Fruit fly (Drosophila melanogaster) whole organism, embryonic: ENCODE results near the gene CG34300.

Experiments used
- Asciz ChIP-seq: fragments of 200-800 bp; sonication (Bioruptor generic); optimal IDR thresholded peaks from 2 replicates; lab custom pipeline; 2017; ENCODE audit warnings: missing biosample characterization, mild to moderate bottlenecking, missing genetic modification characterization, missing genetic modification reagents
- Blimp-1 ChIP-seq: fragments of 200-800 bp; sonication (Bioruptor generic); optimal IDR thresholded peaks from 3 replicates; lab custom pipeline; 2018; ENCODE audit warnings: missing biosample characterization, missing genetic modification characterization, mild to moderate bottlenecking, moderate library complexity, missing genetic modification reagents
- CG10147 ChIP-seq: fragments of 200-800 bp; sonication (Bioruptor generic); optimal IDR thresholded peaks from 2 replicates; lab custom pipeline; 2019; ENCODE audit warnings: missing biosample characterization, mild to moderate bottlenecking, missing genetic modification characterization, moderate library complexity
- CG10543 ChIP-seq: fragments of 200-800 bp; sonication (Bioruptor generic); optimal IDR thresholded peaks from 3 replicates; lab custom pipeline; 2017; ENCODE audit warnings: missing biosample characterization, mild to moderate bottlenecking, missing genetic modification characterization, moderate library complexity
- CG10654 ChIP-seq: fragments of 200-800 bp; sonication (Bioruptor generic); optimal IDR thresholded peaks from 2 replicates; lab custom pipeline; 2016; ENCODE audit warnings: missing biosample characterization, missing genetic modification characterization
- CG11504 ChIP-seq: fragments of 200-800 bp; sonication (Bioruptor generic); optimal IDR thresholded peaks from 3 replicates; lab custom pipeline; 2019; ENCODE audit warnings: missing biosample characterization, mild to moderate bottlenecking, missing genetic modification characterization, moderate library complexity
- CG11695 ChIP-seq: fragments of 200-800 bp; sonication (Bioruptor generic); IDR thresholded peaks from 3 replicates; pipeline ENCODE4 v1.3.6; 2022; ENCODE audit warnings: missing biosample characterization, missing genetic modification characterization
- CG12071 ChIP-seq: fragments of 200-800 bp; sonication (Bioruptor generic); optimal IDR thresholded peaks from 3 replicates; lab custom pipeline; 2018; ENCODE audit warnings: missing biosample characterization, mild to moderate bottlenecking, missing genetic modification characterization
- CG13287 ChIP-seq: fragments of 200-800 bp; sonication (Bioruptor generic); IDR thresholded peaks from 2 replicates; pipeline ENCODE4 v1.3.6; 2022; ENCODE audit warnings: missing biosample characterization, missing genetic modification characterization; ENCODE audit not compliant: partially characterized antibody
- CG14441 ChIP-seq: fragments of 200-800 bp; sonication (Bioruptor generic); IDR thresholded peaks from 2 replicates; pipeline ENCODE4 v1.3.6; 2022; ENCODE audit warnings: missing biosample characterization, missing genetic modification characterization
- CG1529 ChIP-seq: fragments of 200-800 bp; sonication (Bioruptor generic); optimal IDR thresholded peaks from 3 replicates; lab custom pipeline; 2018; ENCODE audit warnings: missing biosample characterization, missing genetic modification characterization
- CG1603 ChIP-seq: fragments of 200-800 bp; sonication (Bioruptor generic); optimal IDR thresholded peaks from 2 replicates; lab custom pipeline; 2019; ENCODE audit warnings: missing biosample characterization, mild to moderate bottlenecking, missing genetic modification characterization, moderate library complexity
- CG16863 ChIP-seq: fragments of 200-800 bp; sonication (Bioruptor generic); optimal IDR thresholded peaks from 3 replicates; lab custom pipeline; 2016; ENCODE audit warnings: missing biosample characterization, missing genetic modification characterization
- CG17328 ChIP-seq: fragments of 200-800 bp; sonication (Bioruptor generic); IDR thresholded peaks from 2 replicates; pipeline ENCODE4 v1.3.6; 2022; ENCODE audit warnings: missing biosample characterization, missing genetic modification characterization
- CG17912 ChIP-seq: fragments of 200-800 bp; sonication (Bioruptor generic); optimal IDR thresholded peaks from 2 replicates; lab custom pipeline; 2018; ENCODE audit warnings: missing biosample characterization, mild to moderate bottlenecking, missing genetic modification characterization
- CG34422 ChIP-seq: fragments of 200-800 bp; sonication (Bioruptor generic); IDR thresholded peaks from 3 replicates; pipeline ENCODE4 v1.3.6; 2022; ENCODE audit warnings: missing biosample characterization, missing genetic modification characterization
- CG43689 ChIP-seq: fragments of 200-800 bp; sonication (Bioruptor generic); IDR thresholded peaks from 2 replicates; pipeline ENCODE4 v1.3.6; 2022; ENCODE audit warnings: missing biosample characterization, missing genetic modification characterization
- CG4730 ChIP-seq: fragments of 200-800 bp; sonication (Bioruptor generic); IDR thresholded peaks from 2 replicates; pipeline ENCODE4 v1.3.6; 2022; ENCODE audit warnings: missing biosample characterization, missing genetic modification characterization
- CG4854 ChIP-seq: fragments of 200-800 bp; sonication (Bioruptor generic); optimal IDR thresholded peaks from 2 replicates; lab custom pipeline; 2016; ENCODE audit warnings: missing biosample characterization, missing genetic modification characterization, inconsistent platforms
- CG6791 ChIP-seq: fragments of 200-800 bp; sonication (Bioruptor generic); IDR thresholded peaks from 3 replicates; pipeline ENCODE4 v1.3.6; 2022; ENCODE audit warnings: missing biosample characterization, missing genetic modification characterization; ENCODE audit not compliant: partially characterized antibody
- CG6813 ChIP-seq: fragments of 200-800 bp; sonication (Bioruptor generic); optimal IDR thresholded peaks from 2 replicates; lab custom pipeline; 2017; ENCODE audit warnings: missing biosample characterization, missing genetic modification characterization, mild to moderate bottlenecking, moderate library complexity, missing genetic modification reagents
- CG7839 ChIP-seq: fragments of 200-800 bp; sonication (Bioruptor generic); optimal IDR thresholded peaks from 3 replicates; lab custom pipeline; 2018; ENCODE audit warnings: missing biosample characterization, mild to moderate bottlenecking, missing genetic modification characterization, moderate library complexity
- CG8281 ChIP-seq: fragments of 200-800 bp; sonication (Bioruptor generic); optimal IDR thresholded peaks from 2 replicates; lab custom pipeline; 2018; ENCODE audit warnings: missing biosample characterization, mild to moderate bottlenecking, missing genetic modification characterization, moderate library complexity
- CG9797 ChIP-seq: fragments of 200-800 bp; sonication (Bioruptor generic); optimal IDR thresholded peaks from 3 replicates; lab custom pipeline; 2018; ENCODE audit warnings: missing biosample characterization, mild to moderate bottlenecking, missing genetic modification characterization
- Dip3 ChIP-seq: fragments of 200-800 bp; sonication (Bioruptor generic); optimal IDR thresholded peaks from 3 replicates; lab custom pipeline; 2016; ENCODE audit warnings: missing biosample characterization, missing genetic modification characterization
- HHEX ChIP-seq: fragments of 200-800 bp; sonication (Bioruptor generic); optimal IDR thresholded peaks from 3 replicates; lab custom pipeline; 2017; ENCODE audit warnings: missing biosample characterization, mild to moderate bottlenecking, missing genetic modification characterization, missing genetic modification reagents
- Myb ChIP-seq: fragments of 200-800 bp; sonication (Bioruptor generic); optimal IDR thresholded peaks from 2 replicates; lab custom pipeline; 2016; ENCODE audit warnings: missing biosample characterization, missing genetic modification characterization
- PHDP ChIP-seq: fragments of 200-800 bp; sonication (Bioruptor generic); optimal IDR thresholded peaks from 3 replicates; lab custom pipeline; 2018; ENCODE audit warnings: missing biosample characterization, mild to moderate bottlenecking, missing genetic modification characterization, moderate library complexity
- Sox100B ChIP-seq: fragments of 200-800 bp; sonication (Bioruptor generic); optimal IDR thresholded peaks from 3 replicates; lab custom pipeline; 2018; ENCODE audit warnings: missing biosample characterization, mild to moderate bottlenecking, missing genetic modification characterization
- Spps ChIP-seq: fragments of 200-800 bp; sonication (Bioruptor generic); optimal IDR thresholded peaks from 2 replicates; lab custom pipeline; 2018; ENCODE audit warnings: missing biosample characterization, mild to moderate bottlenecking, missing genetic modification characterization
- Vsx1 ChIP-seq: fragments of 200-800 bp; sonication (Bioruptor generic); optimal IDR thresholded peaks from 2 replicates; lab custom pipeline; 2017; ENCODE audit warnings: missing biosample characterization, mild to moderate bottlenecking, missing genetic modification characterization, missing genetic modification reagents
- chinmo ChIP-seq: fragments of 200-800 bp; sonication (Bioruptor generic); IDR thresholded peaks from 4 replicates; pipeline ENCODE4 v1.3.6; 2022; ENCODE audit warnings: missing biosample characterization, missing genetic modification characterization; ENCODE audit not compliant: partially characterized antibody
- crc ChIP-seq: fragments of 200-800 bp; sonication (Bioruptor generic); optimal IDR thresholded peaks from 2 replicates; lab custom pipeline; 2016; ENCODE audit warnings: missing biosample characterization, missing genetic modification characterization
- dmrt11E ChIP-seq: fragments of 200-800 bp; sonication (Bioruptor generic); optimal IDR thresholded peaks from 3 replicates; lab custom pipeline; 2018; ENCODE audit warnings: missing biosample characterization, mild to moderate bottlenecking, missing genetic modification characterization, moderate library complexity
- en ChIP-seq: fragments of 200-800 bp; sonication (Bioruptor generic); optimal IDR thresholded peaks from 2 replicates; lab custom pipeline; 2016; ENCODE audit warnings: missing biosample characterization, missing genetic modification characterization
- exex ChIP-seq: fragments of 200-800 bp; sonication (Bioruptor generic); optimal IDR thresholded peaks from 4 replicates; lab custom pipeline; 2018; ENCODE audit warnings: missing biosample characterization, mild to moderate bottlenecking, missing genetic modification characterization, moderate library complexity
- kni ChIP-seq: fragments of 200-800 bp; sonication (Bioruptor generic); optimal IDR thresholded peaks from 3 replicates; lab custom pipeline; 2017; ENCODE audit warnings: mild to moderate bottlenecking, missing biosample characterization, missing genetic modification reagents, missing genetic modification characterization
- lab ChIP-seq: fragments of 200-800 bp; sonication (Bioruptor generic); optimal IDR thresholded peaks from 3 replicates; lab custom pipeline; 2017; ENCODE audit warnings: missing biosample characterization, missing genetic modification characterization, mild to moderate bottlenecking, moderate library complexity, missing genetic modification reagents
- luna ChIP-seq: fragments of 200-800 bp; sonication (Bioruptor generic); optimal IDR thresholded peaks from 2 replicates; lab custom pipeline; 2016; ENCODE audit warnings: missing biosample characterization, missing genetic modification characterization
- p53 ChIP-seq: fragments of 200-800 bp; sonication (Bioruptor generic); optimal IDR thresholded peaks from 2 replicates; lab custom pipeline; 2016; ENCODE audit warnings: missing biosample characterization, missing genetic modification characterization
- pb ChIP-seq: fragments of 200-800 bp; sonication (Bioruptor generic); optimal IDR thresholded peaks from 3 replicates; lab custom pipeline; 2016; ENCODE audit warnings: missing biosample characterization, missing genetic modification characterization
- pfk ChIP-seq: fragments of 200-800 bp; sonication (Bioruptor generic); optimal IDR thresholded peaks from 2 replicates; lab custom pipeline; 2018; ENCODE audit warnings: missing biosample characterization, mild to moderate bottlenecking, missing genetic modification characterization, moderate library complexity
- sna ChIP-seq: fragments of 200-800 bp; sonication (Bioruptor generic); IDR thresholded peaks from 2 replicates; pipeline ENCODE4 v1.3.6; 2022; ENCODE audit warnings: missing biosample characterization, missing genetic modification characterization; ENCODE audit not compliant: partially characterized antibody
- so ChIP-seq: fragments of 200-800 bp; sonication (Bioruptor generic); IDR thresholded peaks from 3 replicates; pipeline ENCODE4 v1.3.6; 2022; ENCODE audit warnings: missing biosample characterization, missing genetic modification characterization
- tgo ChIP-seq: fragments of 200-800 bp; sonication (Bioruptor generic); IDR thresholded peaks from 3 replicates; pipeline ENCODE4 v1.3.6; 2022; ENCODE audit warnings: missing biosample characterization, missing genetic modification characterization
- tll ChIP-seq, 2 experiments: fragments of 200-800 bp in 1 of 2; fragments of >200 bp in 1 of 2; sonication (Bioruptor generic) in 1 of 2; optimal IDR thresholded peaks; 2 replicates each; lab custom pipeline; 2017 to 2019; ENCODE audit warnings: missing biosample characterization in 2 of 2, missing genetic modification characterization in 2 of 2, mild to moderate bottlenecking in 1 of 2, moderate library complexity in 1 of 2
- tup ChIP-seq: fragments of 200-800 bp; sonication (Bioruptor generic); optimal IDR thresholded peaks from 2 replicates; lab custom pipeline; 2016; ENCODE audit warnings: missing biosample characterization, mild to moderate bottlenecking, missing genetic modification characterization, moderate library complexity
- wor ChIP-seq: fragments of 200-800 bp; sonication (Bioruptor generic); IDR thresholded peaks from 2 replicates; pipeline ENCODE4 v1.3.6; 2022; ENCODE audit warnings: missing biosample characterization, missing genetic modification characterization

The CG34300 gene

dm6 chr3R:30345466-30345865 is 39.0 kb upstream of the CG34300 start:
- TF ChIP-seq lab (GFP tag; lab: Kevin White, UChicago): peak; percentile 9
- TF ChIP-seq CG13287 (GFP tag; lab: Robert Waterston, UW): 0 out of 2 replicates have a peak, but pooled peaks have one; percentile 20
- TF ChIP-seq Sox100B (GFP tag; lab: Kevin White, UChicago): no peak
- no peak for TF ChIP-seq Spps (tag; lab: Kevin White, UChicago)
- no peak for TF ChIP-seq tup
- TF ChIP-seq CG12071: peak; percentile 8
- TF ChIP-seq CG1603: no peak
- 0 out of 4 replicates have a peak, but pooled peaks have one; percentile 54 for TF ChIP-seq chinmo (GFP tag; lab: Robert Waterston, UW)
- TF ChIP-seq Vsx1 (GFP tag; lab: Kevin White, UChicago): peak; percentile 84
- peak; percentile 3 for TF ChIP-seq CG6813 (GFP tag; lab: Kevin White, UChicago)
- peak; percentile 1 for TF ChIP-seq exex (tag; lab: Kevin White, UChicago)
- TF ChIP-seq so: no peak
- peak; percentile 21 for TF ChIP-seq CG1529 (GFP tag; lab: Kevin White, UChicago)
- TF ChIP-seq Asciz (GFP tag; lab: Kevin White, UChicago): no peak
- peak; percentile 71 for TF ChIP-seq Blimp-1 (GFP tag; lab: Kevin White, UChicago)
- TF ChIP-seq CG11504: peak; percentile 4
- peak; percentile 4 for TF ChIP-seq HHEX (GFP tag; lab: Kevin White, UChicago)
- TF ChIP-seq PHDP: peak; percentile 30
- 0 out of 3 replicates have a peak, but pooled peaks have one; percentile 33 for TF ChIP-seq CG11695
- TF ChIP-seq CG17328 (GFP tag; lab: Robert Waterston, UW): no peak
- TF ChIP-seq CG10543 (GFP tag; lab: Kevin White, UChicago): no peak
- no peak for TF ChIP-seq sna (GFP tag; lab: Robert Waterston, UW)

DNA sequence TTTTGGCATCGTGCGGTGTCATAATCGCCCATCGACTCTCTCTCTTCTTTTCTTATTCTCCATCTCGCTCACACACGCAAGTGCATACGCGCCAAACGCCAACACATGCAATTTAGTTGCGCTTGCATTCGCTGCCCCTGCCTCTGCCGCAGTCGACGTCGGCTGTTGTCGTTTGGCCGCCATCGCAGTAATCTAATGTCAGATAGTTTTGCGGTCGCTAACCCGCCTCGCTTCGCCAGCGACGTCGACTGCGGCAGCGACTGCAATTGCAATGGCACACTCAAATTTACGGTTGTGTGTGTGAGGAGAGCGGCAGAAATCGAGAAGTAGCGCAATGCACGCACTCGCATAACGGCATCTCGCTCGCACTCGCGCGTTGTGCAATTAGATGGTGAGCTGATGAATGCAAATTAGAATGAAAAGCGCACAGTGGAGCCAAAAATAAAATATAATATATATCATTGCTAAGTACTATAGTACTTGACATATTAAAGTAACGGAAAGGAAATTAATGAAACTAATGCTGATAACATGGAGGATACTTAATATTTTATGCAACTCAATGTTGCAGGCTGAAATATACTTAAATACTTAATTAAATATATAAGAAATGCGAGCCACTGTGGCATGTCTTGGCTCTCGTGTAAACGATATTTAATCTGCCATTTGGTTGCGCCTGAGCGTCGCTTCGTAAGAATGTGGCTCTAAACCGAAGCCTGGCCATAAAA is 37.9 kb upstream of the CG34300 start:
- TF ChIP-seq CG7839 (tag; lab: Kevin White, UChicago) (no peak), kni (GFP tag; lab: Kevin White, UChicago) (no peak), lab (GFP tag; lab: Kevin White, UChicago) (no peak), CG14441 (no peak), p53 (GFP tag; lab: Kevin White, UChicago) (no peak), CG6813 (GFP tag; lab: Kevin White, UChicago) (no peak), CG9797 (GFP tag; lab: Kevin White, UChicago) (no peak), Dip3 (GFP tag; lab: Kevin White, UChicago) (no peak), pfk (no peak), dmrt11E (tag; lab: Kevin White, UChicago) (no peak), tll (GFP tag; optimal IDR thresholded peaks at IDR 0.05; lab: Kevin White, UChicago) (peak in 1 of 2 experiments; percentile 15), CG10654 (GFP tag; lab: Kevin White, UChicago) (no peak), en (GFP tag; lab: Kevin White, UChicago) (no peak), CG17912 (GFP tag; lab: Kevin White, UChicago) (no peak), tgo (GFP tag; lab: Robert Waterston, UW) (no peak), wor (GFP tag; lab: Robert Waterston, UW) (no peak), pb (no peak), CG34422 (no peak), CG6791 (no peak), CG10147 (GFP tag; lab: Kevin White, UChicago) (no peak), CG4854 (no peak), crc (GFP tag; lab: Kevin White, UChicago) (no peak), CG4730 (GFP tag; lab: Robert Waterston, UW) (no peak), Myb (GFP tag; lab: Kevin White, UChicago) (no peak), CG16863 (GFP tag; lab: Kevin White, UChicago) (no peak), CG43689 (no peak), luna (GFP tag; lab: Kevin White, UChicago) (no peak), CG8281 (no peak)
